Worm (Caenorhabditis elegans) whole organism, early embryonic: ENCODE data around the gene tsp-1.

ENCODE experiments used
- F13C5.2 ChIP-seq: sonication (generic microtip); optimal IDR thresholded peaks from 2 replicates; lab custom pipeline; 2017; ENCODE audit warnings: mild to moderate bottlenecking, missing genetic modification characterization, inconsistent platforms, missing compliant biosample characterization
- ama-1 ChIP-seq: fragments of 150-350 bp; optimal IDR thresholded peaks from 2 replicates; lab custom pipeline; 2014
- ceh-13 ChIP-seq: fragments of 200-800 bp; sonication (Bioruptor generic); optimal IDR thresholded peaks from 2 replicates; lab custom pipeline; 2018; ENCODE audit warnings: mild to moderate bottlenecking, missing genetic modification characterization, missing compliant biosample characterization
- ceh-36 ChIP-seq: sonication (generic microtip); optimal IDR thresholded peaks from 2 replicates; lab custom pipeline; 2016; ENCODE audit warnings: missing genetic modification characterization, inconsistent platforms, missing compliant biosample characterization
- flt-1 ChIP-seq: fragments of 200-800 bp; sonication (Bioruptor generic); IDR thresholded peaks from 2 replicates; pipeline ENCODE4 v1.3.6; 2022; ENCODE audit warnings: missing genetic modification characterization, missing compliant biosample characterization
- hnd-1 ChIP-seq: sonication (generic microtip); optimal IDR thresholded peaks from 2 replicates; lab custom pipeline; 2016; ENCODE audit warnings: missing genetic modification characterization, missing compliant biosample characterization
- scrt-1 ChIP-seq: fragments of 200-800 bp; sonication (Bioruptor generic); IDR thresholded peaks from 2 replicates; pipeline ENCODE4 v1.3.6; 2022; ENCODE audit warnings: missing genetic modification characterization, missing compliant biosample characterization
- sea-1 ChIP-seq: fragments of 200-800 bp; sonication (Bioruptor generic); conservative IDR thresholded peaks from 2 replicates; pipeline ENCODE4 v1.3.6; 2022; ENCODE audit warnings: missing genetic modification characterization, missing compliant biosample characterization
- tbx-11 ChIP-seq: fragments of 200-800 bp; sonication (Bioruptor generic); IDR thresholded peaks from 2 replicates; pipeline ENCODE4 v1.3.6; 2022; ENCODE audit warnings: missing genetic modification characterization, missing compliant biosample characterization
- tbx-37 ChIP-seq: fragments of 200-800 bp; sonication (Bioruptor generic); conservative IDR thresholded peaks from 2 replicates; pipeline ENCODE4 v1.3.6; 2022; ENCODE audit warnings: missing genetic modification reagents, missing genetic modification characterization, missing compliant biosample characterization
- tra-4 ChIP-seq: sonication (generic microtip); optimal IDR thresholded peaks from 2 replicates; lab custom pipeline; 2017; ENCODE audit warnings: missing genetic modification characterization, missing compliant biosample characterization

- TF ChIP-seq tbx-37 (no peak), ama-1 (lab: Kevin White, UChicago) (no peak), F13C5.2 (tag; lab: Kevin White, UChicago) (no peak), sea-1 (GFP tag; lab: Robert Waterston, UW) (no peak), tra-4 (tag; lab: Kevin White, UChicago) (no peak), hnd-1 (no peak), ceh-36 (tag; lab: Kevin White, UChicago) (peak; percentile 0), ceh-13 (no peak), tbx-11 (GFP tag; lab: Robert Waterston, UW) (no peak), scrt-1 (GFP tag; lab: Robert Waterston, UW) (no peak), flt-1 (no peak)
Observed at ce11 chrIII:8201760-8202159, 37.5 kb downstream of the tsp-1 start.
